Worm (Caenorhabditis elegans) whole organism, young adult: Measurements from ENCODE around the gene C06E4.6.

Source experiments
- C17E4.6 ChIP-seq: fragments of 200-800 bp; sonication (Bioruptor generic); IDR thresholded peaks from 2 replicates; pipeline ENCODE4 v1.3.6; 2022; ENCODE audit warnings: missing genetic modification reagents, missing genetic modification characterization, missing compliant biosample characterization
- Y56A3A.18 ChIP-seq: fragments of 200-800 bp; sonication (Bioruptor generic); IDR thresholded peaks from 2 replicates; pipeline ENCODE4 v1.3.6; 2022; ENCODE audit warnings: missing genetic modification reagents, missing genetic modification characterization, missing compliant biosample characterization
- ama-1 ChIP-seq, 3 experiments: fragments of 150-350 bp in 1 of 3; sonication (generic microtip) in 2 of 3; optimal IDR thresholded peaks; 2 replicates each; lab custom pipeline; 2014 to 2018; ENCODE audit warnings: missing biosample characterization in 2 of 3, missing genetic modification characterization in 2 of 3, missing genetic modification reagents in 2 of 3
- ceh-91 ChIP-seq: fragments of 200-800 bp; sonication (Bioruptor generic); IDR thresholded peaks from 2 replicates; pipeline ENCODE4 v1.3.6; 2022; ENCODE audit warnings: missing genetic modification reagents, missing genetic modification characterization, missing compliant biosample characterization
- die-1 ChIP-seq: sonication (generic microtip); optimal IDR thresholded peaks from 2 replicates; lab custom pipeline; 2016; ENCODE audit warnings: missing genotype, mild to moderate bottlenecking, missing genetic modification characterization, missing compliant biosample characterization
- egl-18 ChIP-seq: fragments of 200-800 bp; sonication (Bioruptor generic); IDR thresholded peaks from 2 replicates; pipeline ENCODE4 v1.3.6; 2022; ENCODE audit warnings: missing genetic modification reagents, missing genetic modification characterization, missing compliant biosample characterization
- lin-26 ChIP-seq: fragments of 200-800 bp; sonication (Bioruptor generic); IDR thresholded peaks from 2 replicates; pipeline ENCODE4 v1.3.6; 2022; ENCODE audit warnings: missing genetic modification reagents, missing genetic modification characterization, missing compliant biosample characterization
- nhr-179 ChIP-seq: sonication (generic microtip); optimal IDR thresholded peaks from 2 replicates; lab custom pipeline; 2016; ENCODE audit warnings: mild to moderate bottlenecking, missing genetic modification characterization, missing compliant biosample characterization
- snpc-1.1 ChIP-seq: sonication (generic microtip); optimal IDR thresholded peaks from 2 replicates; lab custom pipeline; 2017; ENCODE audit warnings: missing genetic modification characterization, mild to moderate bottlenecking, missing compliant biosample characterization, antibody characterized with exemption, moderate library complexity, missing genotype, missing genetic modification reagents; ENCODE audit not compliant: insufficient read depth
- sptf-2 ChIP-seq: fragments of 200-800 bp; sonication (Bioruptor generic); optimal IDR thresholded peaks from 2 replicates; lab custom pipeline; 2018; ENCODE audit warnings: mild to moderate bottlenecking, missing genetic modification characterization, missing compliant biosample characterization
- tlf-1 ChIP-seq: fragments of 200-800 bp; sonication (Bioruptor generic); optimal IDR thresholded peaks from 2 replicates; lab custom pipeline; 2018; ENCODE audit warnings: mild to moderate bottlenecking, missing genetic modification characterization, missing compliant biosample characterization
- unc-130 ChIP-seq: sonication (generic microtip); optimal IDR thresholded peaks from 2 replicates; lab custom pipeline; 2016; ENCODE audit warnings: missing genetic modification reagents, missing genetic modification characterization, missing compliant biosample characterization

- TF ChIP-seq sptf-2 (GFP tag; lab: Kevin White, UChicago): no peak
- TF ChIP-seq ama-1 (optimal IDR thresholded peaks at IDR 0.05; lab: Kevin White, UChicago): no peak
- no peak for TF ChIP-seq ama-1 (GFP tag; optimal IDR thresholded peaks at IDR 0.05; lab: Kevin White, UChicago)
- no peak for TF ChIP-seq die-1 (tag; lab: Kevin White, UChicago)
- no peak for TF ChIP-seq tlf-1
- TF ChIP-seq Y56A3A.18 (GFP tag; lab: Robert Waterston, UW): no peak
- no peak for TF ChIP-seq snpc-1.1 (tag; lab: Kevin White, UChicago)
- TF ChIP-seq lin-26 (GFP tag; lab: Robert Waterston, UW): no peak
- no peak for TF ChIP-seq unc-130 (GFP tag; lab: Kevin White, UChicago)
- no peak for TF ChIP-seq ceh-91
- TF ChIP-seq C17E4.6 (GFP tag; lab: Robert Waterston, UW): no peak
- TF ChIP-seq nhr-179 (tag; lab: Kevin White, UChicago): no peak
- no peak for TF ChIP-seq egl-18 (GFP tag; lab: Robert Waterston, UW)
These were observed 33.9 kb upstream of the C06E4.6 start, which contains the start of gene F42C5.4 for ce11 chrIV:7291957-7292356.
